Fruit fly (Drosophila melanogaster): Measurements from ENCODE around the gene FoxP.

DNA sequence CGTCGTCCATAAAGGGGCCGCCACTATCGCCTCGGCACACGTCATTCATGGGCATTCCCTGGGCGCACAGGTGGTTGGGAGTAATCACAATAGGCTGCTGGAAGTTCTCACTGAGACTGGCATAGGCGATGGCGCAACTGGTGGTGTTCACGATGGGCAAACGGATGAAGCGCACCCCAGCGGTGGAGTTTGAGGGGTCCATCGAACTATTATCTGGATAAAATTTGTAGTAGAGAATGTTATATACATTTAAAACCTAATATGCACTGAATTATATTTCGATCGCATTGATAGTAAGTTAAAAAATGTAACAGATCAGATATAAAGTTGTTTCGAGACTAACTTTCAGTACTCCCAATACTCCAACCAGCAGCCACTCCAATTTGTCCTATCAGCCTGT is 12.5 kb upstream of the FoxP start, which contains the start of gene CG31415:
- TF ChIP-seq pad (GFP tag; optimal IDR thresholded peaks at IDR 0.05), result no peak
- TF ChIP-seq CG5204 (GFP tag; optimal IDR thresholded peaks at IDR 0.05), result no peak
- no peak for TF ChIP-seq bab1 (GFP tag; optimal IDR thresholded peaks at IDR 0.05)
- TF ChIP-seq ovo (GFP tag; optimal IDR thresholded peaks at IDR 0.05), result no peak
- TF ChIP-seq CG1620 (GFP tag; optimal IDR thresholded peaks at IDR 0.05), result no peak
- no peak for TF ChIP-seq toe (GFP tag; optimal IDR thresholded peaks at IDR 0.05)
- TF ChIP-seq cnc (optimal IDR thresholded peaks at IDR 0.05), result no peak
- TF ChIP-seq Hr96 (GFP tag; optimal IDR thresholded peaks at IDR 0.05), result no peak
- TF ChIP-seq Crg-1 (GFP tag; optimal IDR thresholded peaks at IDR 0.05), result no peak
- TF ChIP-seq CG7101 (tag; optimal IDR thresholded peaks at IDR 0.05), result no peak
